Worm (Caenorhabditis elegans) whole organism, L4/young adult: ENCODE results near the gene srx-7.

Experiments used
- W03F9.2 ChIP-seq: fragments of 150-350 bp; optimal IDR thresholded peaks from 2 replicates; lab custom pipeline; 2014; ENCODE audit warnings: missing biosample characterization, missing genetic modification characterization
- dao-5 ChIP-seq: sonication (generic microtip); optimal IDR thresholded peaks from 2 replicates; lab custom pipeline; 2016; ENCODE audit warnings: missing genotype, missing genetic modification characterization, moderate library complexity, missing compliant biosample characterization
- him-1 ChIP-seq: sonication (generic microtip); optimal IDR thresholded peaks from 2 replicates; lab custom pipeline; 2016; ENCODE audit warnings: missing genotype, missing genetic modification reagents, missing genetic modification characterization, missing compliant biosample characterization

- no peak for TF ChIP-seq him-1 (tag; lab: Kevin White, UChicago)
- no peak for TF ChIP-seq W03F9.2
- no peak for TF ChIP-seq dao-5 (tag; lab: Kevin White, UChicago)
Measured at ce11 chrV:512420-512819, 47.6 kb upstream of the srx-7 start, which contains the start of gene srh-37.
